Worm (Caenorhabditis elegans) whole organism, mixed stage, embryonic: Measurements from ENCODE around the gene T27A1.2.
A peak's percentile ranks its signal among the peaks of the same experiment; 100 is the strongest.

Source experiments
- blmp-1 ChIP-seq: fragments of 150-350 bp; optimal IDR thresholded peaks from 2 replicates; lab custom pipeline; 2014; ENCODE audit warnings: missing biosample characterization, missing genetic modification characterization
- hlh-1 ChIP-seq: fragments of 150-350 bp; optimal IDR thresholded peaks from 2 replicates; lab custom pipeline; 2014; ENCODE audit warnings: missing biosample characterization, missing genetic modification reagents, missing genetic modification characterization
- lin-13 ChIP-seq: fragments of 150-350 bp; optimal IDR thresholded peaks from 2 replicates; lab custom pipeline; 2014; ENCODE audit warnings: missing biosample characterization, missing genetic modification characterization
- nhr-76 ChIP-seq: sonication (generic microtip); optimal IDR thresholded peaks from 2 replicates; lab custom pipeline; 2017; ENCODE audit warnings: missing biosample characterization, missing genetic modification characterization
- snpc-4 ChIP-seq: fragments of 150-350 bp; optimal IDR thresholded peaks from 2 replicates; lab custom pipeline; 2014; ENCODE audit warnings: missing biosample characterization, missing genetic modification characterization
- unc-62 ChIP-seq: fragments of 150-350 bp; optimal IDR thresholded peaks from 2 replicates; lab custom pipeline; 2014; ENCODE audit warnings: missing biosample characterization, missing genetic modification reagents, missing genetic modification characterization
- zip-8 ChIP-seq: fragments of 150-350 bp; optimal IDR thresholded peaks from 2 replicates; lab custom pipeline; 2014; ENCODE audit warnings: missing biosample characterization, missing genetic modification characterization

- TF ChIP-seq unc-62 (GFP tag; lab: Kevin White, UChicago) (no peak), blmp-1 (tag; lab: Kevin White, UChicago) (no peak), snpc-4 (tag; lab: Kevin White, UChicago) (no peak), hlh-1 (tag; lab: Kevin White, UChicago) (peak; percentile 95), lin-13 (tag; lab: Kevin White, UChicago) (no peak), nhr-76 (tag; lab: Kevin White, UChicago) (no peak), zip-8 (no peak)
Measured at ce11 chrII:526375-526774, 10.3 kb downstream of the T27A1.2 start, which contains the start of gene lgc-34.
